Worm (Caenorhabditis elegans) whole organism, L3 larva: ENCODE results near the gene T22E5.6.
A peak's percentile ranks its signal among the peaks of the same experiment; 100 is the strongest.

Experiments
- ceh-16 ChIP-seq: sonication (generic microtip); optimal IDR thresholded peaks from 2 replicates; lab custom pipeline; 2017; ENCODE audit warnings: missing biosample characterization, missing genetic modification characterization
- ceh-28 ChIP-seq: fragments of 150-350 bp; optimal IDR thresholded peaks from 2 replicates; lab custom pipeline; 2014; ENCODE audit warnings: missing biosample characterization, missing genetic modification reagents, missing genetic modification characterization
- ceh-82 ChIP-seq: fragments of 150-350 bp; optimal IDR thresholded peaks from 2 replicates; lab custom pipeline; 2014; ENCODE audit warnings: missing biosample characterization, missing genetic modification characterization
- ceh-9 ChIP-seq: sonication (generic microtip); optimal IDR thresholded peaks from 2 replicates; lab custom pipeline; 2018; ENCODE audit warnings: missing biosample characterization, missing genetic modification characterization
- egl-5 ChIP-seq: fragments of 150-350 bp; optimal IDR thresholded peaks from 2 replicates; lab custom pipeline; 2017; ENCODE audit warnings: missing biosample characterization, missing genetic modification reagents, missing genetic modification characterization, inconsistent platforms
- elt-1 ChIP-seq: fragments of 150-350 bp; optimal IDR thresholded peaks from 2 replicates; lab custom pipeline; 2014; ENCODE audit warnings: missing biosample characterization, missing genetic modification characterization
- elt-2 ChIP-seq: sonication (generic microtip); optimal IDR thresholded peaks from 2 replicates; lab custom pipeline; 2016; ENCODE audit warnings: missing genetic modification reagents, mild to moderate bottlenecking, missing genetic modification characterization, missing compliant biosample characterization
- elt-3 ChIP-seq, 3 experiments: fragments of 150-350 bp in 1 of 3; sonication (generic microtip) in 2 of 3; optimal IDR thresholded peaks; 2 replicates in 2 of 3; 4 replicates in 1 of 3; lab custom pipeline; 2014 to 2017; ENCODE audit warnings: missing biosample characterization in 3 of 3, missing genetic modification characterization in 3 of 3
- eor-1 ChIP-seq, 2 experiments: fragments of 150-350 bp; optimal IDR thresholded peaks; 2 replicates each; lab custom pipeline; 2014 to 2018; ENCODE audit warnings: missing biosample characterization in 2 of 2, missing genetic modification characterization in 2 of 2
- fkh-10 ChIP-seq: sonication (generic microtip); optimal IDR thresholded peaks from 2 replicates; lab custom pipeline; 2017; ENCODE audit warnings: missing biosample characterization, missing genetic modification reagents, missing genetic modification characterization
- fos-1 ChIP-seq: fragments of 150-350 bp; optimal IDR thresholded peaks from 2 replicates; lab custom pipeline; 2014; ENCODE audit warnings: missing biosample characterization, missing genetic modification characterization
- jun-1 ChIP-seq: fragments of 150-350 bp; optimal IDR thresholded peaks from 2 replicates; lab custom pipeline; 2014; ENCODE audit warnings: missing biosample characterization, missing genetic modification reagents, missing genetic modification characterization
- lin-39 ChIP-seq: fragments of 150-350 bp; optimal IDR thresholded peaks from 2 replicates; lab custom pipeline; 2018; ENCODE audit warnings: missing biosample characterization, missing genetic modification reagents, missing genetic modification characterization
- lsy-12 ChIP-seq: sonication (generic microtip); optimal IDR thresholded peaks from 2 replicates; lab custom pipeline; 2016; ENCODE audit warnings: mild to moderate bottlenecking, missing genetic modification characterization, missing compliant biosample characterization
- mdl-1 ChIP-seq: fragments of 150-350 bp; optimal IDR thresholded peaks from 2 replicates; lab custom pipeline; 2014; ENCODE audit warnings: missing biosample characterization, missing genetic modification characterization
- mml-1 ChIP-seq: fragments of 150-350 bp; sonication (generic microtip); optimal IDR thresholded peaks from 3 replicates; lab custom pipeline; 2014; ENCODE audit warnings: missing biosample characterization, missing genetic modification characterization
- nfya-1 ChIP-seq: sonication (generic microtip); optimal IDR thresholded peaks from 2 replicates; lab custom pipeline; 2017; ENCODE audit warnings: missing genetic modification characterization, mild to moderate bottlenecking, missing compliant biosample characterization, antibody characterized with exemption, moderate library complexity; ENCODE audit not compliant: insufficient read depth
- nhr-12 ChIP-seq: fragments of 150-350 bp; optimal IDR thresholded peaks from 2 replicates; lab custom pipeline; 2014; ENCODE audit warnings: missing biosample characterization, missing genetic modification characterization
- nhr-237 ChIP-seq: fragments of 150-350 bp; optimal IDR thresholded peaks from 2 replicates; lab custom pipeline; 2014; ENCODE audit warnings: missing biosample characterization, missing genetic modification characterization
- nhr-25 ChIP-seq: sonication (generic microtip); optimal IDR thresholded peaks from 2 replicates; lab custom pipeline; 2017; ENCODE audit warnings: missing biosample characterization, missing genetic modification characterization
- nhr-28 ChIP-seq: fragments of 150-350 bp; optimal IDR thresholded peaks from 2 replicates; lab custom pipeline; 2014; ENCODE audit warnings: missing biosample characterization, missing genetic modification characterization
- nhr-43 ChIP-seq: sonication (generic microtip); optimal IDR thresholded peaks from 2 replicates; lab custom pipeline; 2016; ENCODE audit warnings: mild to moderate bottlenecking, missing genetic modification characterization, missing compliant biosample characterization; ENCODE audit not compliant: poor library complexity, severe bottlenecking
- pha-4 ChIP-seq: fragments of 150-350 bp; optimal IDR thresholded peaks from 2 replicates; lab custom pipeline; 2014; ENCODE audit warnings: missing biosample characterization, missing genetic modification reagents, missing genetic modification characterization
- pqm-1 ChIP-seq: fragments of 150-350 bp; optimal IDR thresholded peaks from 2 replicates; lab custom pipeline; 2017; ENCODE audit warnings: missing biosample characterization, missing genetic modification characterization, inconsistent platforms
- sea-2 ChIP-seq: fragments of 150-350 bp; sonication (generic microtip); optimal IDR thresholded peaks from 4 replicates; lab custom pipeline; 2014; ENCODE audit warnings: missing biosample characterization, missing genetic modification reagents, missing genetic modification characterization
- skn-1 ChIP-seq: fragments of 150-350 bp; optimal IDR thresholded peaks from 2 replicates; lab custom pipeline; 2014; ENCODE audit warnings: missing biosample characterization, missing genetic modification characterization
- snpc-4 ChIP-seq: fragments of 150-350 bp; optimal IDR thresholded peaks from 2 replicates; lab custom pipeline; 2014; ENCODE audit warnings: missing biosample characterization, missing genetic modification characterization
- unc-39 ChIP-seq: sonication (generic microtip); optimal IDR thresholded peaks from 4 replicates; lab custom pipeline; 2017; ENCODE audit warnings: missing biosample characterization, missing genetic modification characterization
- unc-62 ChIP-seq: fragments of 150-350 bp; sonication (generic microtip); optimal IDR thresholded peaks from 4 replicates; lab custom pipeline; 2014; ENCODE audit warnings: missing biosample characterization, missing genetic modification reagents, missing genetic modification characterization
- zag-1 ChIP-seq: fragments of 150-350 bp; optimal IDR thresholded peaks from 2 replicates; lab custom pipeline; 2014; ENCODE audit warnings: missing biosample characterization, missing genetic modification characterization
- ztf-11 ChIP-seq: fragments of 150-350 bp; optimal IDR thresholded peaks from 2 replicates; lab custom pipeline; 2014; ENCODE audit warnings: missing biosample characterization, missing genetic modification characterization
- ztf-4 ChIP-seq: fragments of 150-350 bp; optimal IDR thresholded peaks from 2 replicates; lab custom pipeline; 2014; ENCODE audit warnings: missing biosample characterization, missing genetic modification characterization

Gene T22E5.6

DNA sequence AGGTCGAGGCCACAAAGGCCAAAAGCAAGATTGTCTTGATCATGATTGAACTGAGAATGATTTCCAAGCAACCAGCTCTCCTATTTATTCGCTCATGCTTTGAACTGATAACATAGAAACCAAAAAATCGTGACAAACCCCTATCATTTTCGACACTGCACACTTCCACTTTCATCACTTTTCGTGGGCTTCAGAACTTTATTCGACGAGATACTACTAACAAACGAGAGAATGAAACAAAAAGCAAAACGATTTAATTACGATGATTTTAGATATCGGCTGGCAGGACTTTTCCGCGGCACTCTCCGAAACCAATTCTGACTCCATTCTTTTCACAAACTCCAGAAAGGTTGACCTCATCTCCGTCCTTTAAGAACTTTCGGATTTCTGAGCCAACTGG, 30.4 kb upstream of the T22E5.6 start, which contains the start of gene asp-14:
Gene asp-14, minus strand, starts transcription at position 101 of the 400 bp plus-strand sequence.
- TF ChIP-seq ceh-82 (tag; lab: Kevin White, UChicago): no peak
- TF ChIP-seq elt-2: peak; percentile 16
- TF ChIP-seq nhr-25: no peak
- no peak for TF ChIP-seq fos-1 (tag; lab: Kevin White, UChicago)
- TF ChIP-seq ceh-16 (tag; lab: Kevin White, UChicago): no peak
- no peak for TF ChIP-seq mdl-1 (tag; lab: Kevin White, UChicago)

- TF ChIP-seq snpc-4 (tag; lab: Kevin White, UChicago) (no peak), pqm-1 (tag; lab: Kevin White, UChicago) (peak; percentile 32), skn-1 (tag; lab: Kevin White, UChicago) (peak; percentile 91), elt-2 (peak; percentile 86)
Observed at ce11 chrX:6445239-6445638, 29.0 kb upstream of the T22E5.6 start.

ce11 chrX:6443373-6443772, 27.2 kb upstream of the T22E5.6 start, which contains the start of gene K10C2.7:
K10C2.7 (minus strand) TSS chrX:6443473.
- TF ChIP-seq ceh-28 (tag; lab: Kevin White, UChicago) (no peak), nhr-43 (tag; lab: Kevin White, UChicago) (no peak), nhr-25 (no peak), unc-39 (tag; lab: Kevin White, UChicago) (no peak), mdl-1 (tag; lab: Kevin White, UChicago) (no peak), lsy-12 (no peak), skn-1 (tag; lab: Kevin White, UChicago) (no peak), ztf-11 (no peak)

ce11 chrX:6440464-6440863, 24.3 kb upstream of the T22E5.6 start, which contains the start of gene K10C2.14:
K10C2.14 (minus strand) TSS chrX:6440564.
- TF ChIP-seq pha-4 (tag; lab: Kevin White, UChicago): no peak
- no peak for TF ChIP-seq ceh-16 (tag; lab: Kevin White, UChicago)
- TF ChIP-seq lin-39 (tag; lab: Kevin White, UChicago): no peak
- TF ChIP-seq ztf-11: no peak
- no peak for TF ChIP-seq sea-2 (GFP tag; lab: Kevin White, UChicago)
- TF ChIP-seq nhr-237 (tag; lab: Kevin White, UChicago): no peak
- no peak for TF ChIP-seq lsy-12
- no peak for TF ChIP-seq mml-1 (tag; lab: Kevin White, UChicago)
- TF ChIP-seq zag-1 (tag; lab: Kevin White, UChicago): no peak
- TF ChIP-seq nhr-25: no peak
- TF ChIP-seq nhr-43 (tag; lab: Kevin White, UChicago): no peak
- TF ChIP-seq eor-1 (tag; optimal IDR thresholded peaks at IDR 0.05; lab: Kevin White, UChicago): no peak
- no peak for TF ChIP-seq ceh-9 (tag; lab: Kevin White, UChicago)
- no peak for TF ChIP-seq unc-39 (tag; lab: Kevin White, UChicago)
- no peak for TF ChIP-seq nhr-28 (tag; lab: Kevin White, UChicago)
- TF ChIP-seq unc-62 (GFP tag; lab: Kevin White, UChicago): no peak
- no peak for TF ChIP-seq fkh-10

DNA sequence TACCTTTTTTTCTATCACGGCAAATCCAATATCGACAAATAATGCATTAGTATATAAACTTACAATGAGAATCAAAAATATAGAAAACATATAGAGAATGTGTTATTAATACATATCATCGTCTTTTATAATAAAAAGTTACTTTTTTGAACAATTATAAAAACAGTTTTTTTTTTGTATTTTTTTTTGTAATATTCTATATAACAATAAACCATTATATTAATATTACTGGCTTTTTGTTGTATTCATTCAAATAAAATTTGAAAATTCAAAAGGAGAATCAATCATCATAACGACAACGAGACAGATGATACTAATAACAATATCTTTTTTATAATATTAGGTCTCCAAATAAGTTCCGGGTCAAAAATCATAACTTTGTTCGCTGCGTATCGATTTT, 21.3 kb upstream of the T22E5.6 start, which contains the start of gene K10C2.8:
Gene K10C2.8, minus strand, starts transcription at position 101 of the 400 bp plus-strand sequence.
- TF ChIP-seq fos-1 (tag; lab: Kevin White, UChicago) (no peak), ceh-16 (tag; lab: Kevin White, UChicago) (no peak), ztf-4 (tag; lab: Kevin White, UChicago) (no peak), zag-1 (tag; lab: Kevin White, UChicago) (no peak), jun-1 (tag; lab: Kevin White, UChicago) (no peak), eor-1 (tag; optimal IDR thresholded peaks at IDR 0.05; lab: Kevin White, UChicago) (no peak), ceh-28 (tag; lab: Kevin White, UChicago) (no peak), elt-1 (no peak), sea-2 (GFP tag; lab: Kevin White, UChicago) (no peak), nfya-1 (no peak), egl-5 (tag; lab: Kevin White, UChicago) (no peak), lin-39 (tag; lab: Kevin White, UChicago) (no peak), nhr-12 (tag; lab: Kevin White, UChicago) (no peak), pha-4 (tag; lab: Kevin White, UChicago) (no peak), elt-3 (tag; optimal IDR thresholded peaks at IDR 0.05; lab: Kevin White, UChicago) (no peak)
